Worm (Caenorhabditis elegans): Measurements from ENCODE around the gene F23B2.10.

F23B2.10 gene

DNA sequence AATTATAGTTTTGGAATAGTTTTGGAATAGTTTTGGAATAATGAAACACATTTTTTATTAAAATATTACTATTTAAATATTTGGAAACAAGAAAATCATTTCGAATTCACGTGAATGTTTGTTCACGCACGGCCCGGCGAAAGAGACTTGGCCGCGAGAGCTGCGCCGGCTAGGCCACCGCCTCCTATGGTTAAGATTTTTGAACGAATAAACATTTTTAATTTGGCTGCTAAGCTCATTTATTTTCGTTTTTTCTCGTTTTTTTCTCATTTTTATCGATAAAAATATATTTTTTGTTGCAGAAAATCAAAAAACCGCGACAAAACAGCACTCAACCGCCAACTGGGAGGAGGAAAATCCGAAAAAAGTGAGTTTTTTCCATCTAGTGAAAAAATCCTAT is 40.4 kb upstream of the F23B2.10 start, which contains the start of gene C46C2.7:
Gene C46C2.7, plus strand, starts transcription at position 301 of the 400 bp plus-strand sequence.
- peak in 1 of 2 experiments; percentile 19 for TF ChIP-seq lsy-2 (tag; optimal IDR thresholded peaks at IDR 0.05)

DNA sequence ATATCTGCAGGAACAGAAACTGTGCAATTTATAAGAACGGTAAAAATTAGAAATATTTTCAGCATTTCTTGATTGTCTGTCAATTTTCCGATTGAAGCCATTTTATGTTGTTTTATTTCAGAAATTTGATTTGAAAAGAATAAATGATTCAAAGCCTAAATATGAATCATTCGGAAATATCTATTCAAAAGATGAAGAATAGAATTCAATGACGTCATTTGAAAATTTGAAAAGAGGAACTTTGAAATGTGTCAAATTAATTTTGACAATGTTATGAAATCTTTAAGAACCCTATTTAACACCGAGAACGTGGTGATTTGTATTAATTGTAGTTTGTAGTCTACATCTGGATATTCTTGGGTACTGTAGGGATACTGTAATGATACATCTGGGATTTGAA is 38.4 kb upstream of the F23B2.10 start, which contains the start of gene C46C2.5:
Gene C46C2.5, minus strand, starts transcription at position 101 of the 400 bp plus-strand sequence.
- TF ChIP-seq pqm-1 (tag; optimal IDR thresholded peaks at IDR 0.05) (no peak), lsy-2 (tag; optimal IDR thresholded peaks at IDR 0.05) (no peak), egl-27 (tag; optimal IDR thresholded peaks at IDR 0.05) (no peak), tlp-1 (tag; optimal IDR thresholded peaks at IDR 0.05) (no peak), nhr-20 (tag; optimal IDR thresholded peaks at IDR 0.05) (no peak), C16A3.4 (tag; optimal IDR thresholded peaks at IDR 0.05) (no peak), unc-62 (GFP tag; optimal IDR thresholded peaks at IDR 0.05) (no peak), fkh-4 (tag; optimal IDR thresholded peaks at IDR 0.05; ENCODE audit: borderline replicate concordance) (no peak), blmp-1 (tag; optimal IDR thresholded peaks at IDR 0.05) (no peak), rnt-1 (tag; optimal IDR thresholded peaks at IDR 0.05) (no peak), pag-3 (tag; optimal IDR thresholded peaks at IDR 0.05; ENCODE audit: borderline replicate concordance, insufficient read depth) (no peak), lir-3 (tag; optimal IDR thresholded peaks at IDR 0.05; ENCODE audit: poor library complexity) (no peak), dsc-1 (tag; optimal IDR thresholded peaks at IDR 0.05) (no peak), nhr-11 (tag; optimal IDR thresholded peaks at IDR 0.05) (no peak), aly-2 (tag; optimal IDR thresholded peaks at IDR 0.05) (no peak), ceh-88 (GFP tag; IDR thresholded peaks at IDR 0.05) (no peak), xbp-1 (tag; optimal IDR thresholded peaks at IDR 0.05) (no peak), F16B12.6 (tag; optimal IDR thresholded peaks at IDR 0.05) (no peak)

DNA sequence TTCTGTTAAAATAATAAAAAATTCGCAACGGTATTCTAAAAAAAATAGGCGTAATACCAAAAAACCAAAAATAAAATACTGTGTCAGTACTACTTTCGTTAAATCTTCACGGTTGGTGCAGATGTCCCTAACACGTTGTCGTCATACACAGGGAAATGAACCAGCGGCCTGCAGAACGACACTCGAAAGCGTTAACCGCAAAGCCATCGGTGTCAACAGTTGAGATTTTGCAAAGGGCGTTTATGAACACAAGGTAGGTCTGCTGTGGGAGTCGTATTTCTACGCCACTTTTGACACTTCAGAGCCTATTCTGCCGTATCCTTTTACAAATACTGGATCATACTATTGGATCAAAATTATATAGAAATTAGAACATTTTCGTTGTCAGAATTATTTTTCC is 37.0 kb upstream of the F23B2.10 start:
- TF ChIP-seq aly-2 (tag; optimal IDR thresholded peaks at IDR 0.05) (peak; percentile 44), nhr-90 (tag; optimal IDR thresholded peaks at IDR 0.05; ENCODE audit: poor library complexity) (peak; percentile 64), unc-130 (tag; optimal IDR thresholded peaks at IDR 0.05) (peak; percentile 80), fkh-10 (GFP tag; optimal IDR thresholded peaks at IDR 0.05) (peak; percentile 17), jun-1 (tag; optimal IDR thresholded peaks at IDR 0.05) (peak; percentile 43), snpc-4 (tag; optimal IDR thresholded peaks at IDR 0.05) (peak; percentile 16), blmp-1 (tag; optimal IDR thresholded peaks at IDR 0.05) (peak; percentile 23), egl-13 (tag; optimal IDR thresholded peaks at IDR 0.05) (peak; percentile 42), snu-23 (GFP tag; optimal IDR thresholded peaks at IDR 0.05) (peak; percentile 89), irx-1 (tag; optimal IDR thresholded peaks at IDR 0.05) (peak; percentile 60), dpl-1 (GFP tag; optimal IDR thresholded peaks at IDR 0.05) (peak; percentile 31 to 56 (median 53)), nhr-19 (GFP tag; conservative IDR thresholded peaks at IDR 0.05) (peak; percentile 75), nhr-85 (tag) (peak; percentile 60), unc-30 (tag; optimal IDR thresholded peaks at IDR 0.05) (no peak), unc-86 (tag; optimal IDR thresholded peaks at IDR 0.05) (peak; percentile 43), lir-3 (tag; optimal IDR thresholded peaks at IDR 0.05; ENCODE audit: poor library complexity) (peak; percentile 49), mep-1 (tag; optimal IDR thresholded peaks at IDR 0.05) (peak; percentile 85), efl-3 (GFP tag; optimal IDR thresholded peaks at IDR 0.05) (peak; percentile 5), hpl-2 (GFP tag; optimal IDR thresholded peaks at IDR 0.05) (no peak), xbp-1 (tag; optimal IDR thresholded peaks at IDR 0.05) (peak; percentile 72), mdl-1 (tag; optimal IDR thresholded peaks at IDR 0.05) (peak in 1 of 2 experiments; percentile 86), lin-35 (GFP tag; optimal IDR thresholded peaks at IDR 0.05) (peak; percentile 48 to 82), mef-2 (tag; optimal IDR thresholded peaks at IDR 0.05) (no peak), nhr-12 (tag; optimal IDR thresholded peaks at IDR 0.05) (no peak), elt-3 (tag; optimal IDR thresholded peaks at IDR 0.05) (peak in 2 of 6 experiments; percentile 49 to 50), pag-3 (tag; optimal IDR thresholded peaks at IDR 0.05; ENCODE audit: borderline replicate concordance, insufficient read depth) (no peak), ceh-82 (tag; optimal IDR thresholded peaks at IDR 0.05) (peak in 2 of 3 experiments; percentile 47 to 66), isw-1 (GFP tag; IDR thresholded peaks at IDR 0.05) (no peak), lin-15B (tag; optimal IDR thresholded peaks at IDR 0.05) (no peak), tbx-2 (tag; optimal IDR thresholded peaks at IDR 0.05) (peak; percentile 66), lin-14 (GFP tag; optimal IDR thresholded peaks at IDR 0.05) (peak; percentile 69), lsy-2 (tag; optimal IDR thresholded peaks at IDR 0.05) (peak; percentile 64 to 72), fkh-8 (tag; optimal IDR thresholded peaks at IDR 0.05) (peak; percentile 63), nhr-47 (tag; optimal IDR thresholded peaks at IDR 0.05) (peak; percentile 78), nhr-20 (tag; optimal IDR thresholded peaks at IDR 0.05) (peak; percentile 74), nhr-77 (tag; optimal IDR thresholded peaks at IDR 0.05) (peak; percentile 55), dsc-1 (tag; optimal IDR thresholded peaks at IDR 0.05) (peak; percentile 79), ceh-88 (GFP tag; IDR thresholded peaks at IDR 0.05) (no peak), C16A3.4 (tag; optimal IDR thresholded peaks at IDR 0.05) (peak; percentile 79)

Measured in whole organism, L1 larva.